Worm (Caenorhabditis elegans) whole organism, late embryonic: Measurements from ENCODE around the gene ZK673.4.

ENCODE experiments used
- F13H6.1 ChIP-seq: sonication (generic microtip); optimal IDR thresholded peaks from 2 replicates; lab custom pipeline; 2016; ENCODE audit warnings: missing genetic modification characterization, missing compliant biosample characterization
- elt-4 ChIP-seq: sonication (generic microtip); optimal IDR thresholded peaks from 2 replicates; lab custom pipeline; 2016; ENCODE audit warnings: missing genetic modification characterization, missing compliant biosample characterization
- nhr-11 ChIP-seq: fragments of 150-350 bp; optimal IDR thresholded peaks from 2 replicates; lab custom pipeline; 2014; ENCODE audit warnings: missing biosample characterization, missing genetic modification characterization
- odd-2 ChIP-seq: sonication (generic microtip); optimal IDR thresholded peaks from 2 replicates; lab custom pipeline; 2017; ENCODE audit warnings: antibody characterized with exemption, mild to moderate bottlenecking, missing genetic modification characterization, missing compliant biosample characterization
- pha-4 ChIP-seq: fragments of 150-350 bp; optimal IDR thresholded peaks from 2 replicates; lab custom pipeline; 2018; ENCODE audit warnings: missing biosample characterization, missing genetic modification reagents, missing genetic modification characterization
- ref-2 ChIP-seq: sonication (generic microtip); optimal IDR thresholded peaks from 2 replicates; lab custom pipeline; 2016; ENCODE audit warnings: missing genetic modification characterization, missing compliant biosample characterization
- rnt-1 ChIP-seq: sonication (generic microtip); optimal IDR thresholded peaks from 2 replicates; lab custom pipeline; 2016; ENCODE audit warnings: missing genetic modification characterization, missing compliant biosample characterization

DNA sequence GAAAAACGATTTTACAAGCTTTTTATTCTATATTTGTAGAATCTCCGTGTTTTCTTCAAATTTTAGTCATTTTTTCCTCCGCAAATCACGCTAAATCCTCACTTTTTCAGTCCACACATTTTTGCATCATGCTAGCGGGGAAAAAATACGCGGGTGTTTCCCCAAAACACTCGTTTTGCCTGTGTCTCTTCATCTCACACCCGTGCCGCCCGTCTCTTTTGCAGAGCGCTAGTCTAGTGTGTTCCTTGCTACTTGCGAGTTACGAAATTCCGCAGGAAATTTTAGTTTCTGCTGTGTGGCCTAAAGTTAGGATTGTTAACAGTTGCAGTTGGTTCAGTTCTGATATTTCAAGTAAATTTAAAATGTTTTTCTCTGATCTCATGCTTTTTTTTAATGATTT is 7.0 kb upstream of the ZK673.4 start:
- TF ChIP-seq ref-2 (tag; lab: Kevin White, UChicago): no peak
- TF ChIP-seq nhr-11 (tag; lab: Kevin White, UChicago): no peak
- TF ChIP-seq F13H6.1 (tag; lab: Kevin White, UChicago): no peak
- no peak for TF ChIP-seq elt-4 (tag; lab: Kevin White, UChicago)
- TF ChIP-seq pha-4 (tag; lab: Kevin White, UChicago): no peak
- TF ChIP-seq rnt-1 (tag; lab: Kevin White, UChicago): no peak
- TF ChIP-seq odd-2 (tag; lab: Kevin White, UChicago): no peak
